Fruit fly (Drosophila melanogaster): ENCODE data around the gene Usp12-46.

Usp12-46 gene

DNA sequence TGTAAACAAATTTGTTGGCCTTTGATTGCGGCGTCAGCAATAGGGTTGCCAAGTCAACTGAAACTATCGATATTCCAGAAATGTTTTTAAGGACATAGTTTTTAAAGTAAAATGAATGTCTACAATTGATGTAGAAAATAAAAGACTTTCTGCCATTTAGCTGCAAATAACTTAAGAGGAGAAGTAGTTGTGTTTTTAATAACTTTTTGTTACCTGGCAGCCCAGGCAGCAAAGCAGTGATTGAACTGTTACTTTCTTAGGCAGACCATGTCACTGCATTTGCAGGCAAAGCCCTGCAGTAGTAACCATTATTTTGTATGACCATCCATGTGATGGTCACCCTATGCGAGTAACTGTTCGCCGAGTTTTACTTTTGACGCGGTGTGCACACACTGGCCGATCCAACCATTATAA lies at the start of gene Usp12-46, which contains the start of the genes rumi and CG7029 (continued):
- TF ChIP-seq Rfx (GFP tag; IDR thresholded peaks at IDR 0.05) (peak; percentile 89), CG8290 (GFP tag; optimal IDR thresholded peaks at IDR 0.05) (peak; percentile 83), CG8290 (tag; optimal IDR thresholded peaks at IDR 0.05) (peak in 1 of 2 experiments; percentile 86), Pdp1 (GFP tag; optimal IDR thresholded peaks at IDR 0.05) (peak; percentile 82 to 92), CG15514 (GFP tag; optimal IDR thresholded peaks at IDR 0.05) (peak; percentile 73), gt (GFP tag; IDR thresholded peaks at IDR 0.05) (peak; percentile 16; the same call in 1 of the 2 replicates), trem (tag; optimal IDR thresholded peaks at IDR 0.05) (peak; percentile 83), CG4820 (GFP tag; optimal IDR thresholded peaks at IDR 0.05) (peak; percentile 79), crc (GFP tag; optimal IDR thresholded peaks at IDR 0.05) (peak; percentile 74), CG31441 (GFP tag; IDR thresholded peaks at IDR 0.05) (peak; percentile 94), tup (GFP tag; optimal IDR thresholded peaks at IDR 0.05) (peak; percentile 38), gro (GFP tag; optimal IDR thresholded peaks at IDR 0.05) (peak; percentile 91), CkIIα-i1 (GFP tag; IDR thresholded peaks at IDR 0.05) (no peak), Oli (tag; optimal IDR thresholded peaks at IDR 0.05) (peak; percentile 80), Dfd (GFP tag; optimal IDR thresholded peaks at IDR 0.05) (no peak), fru (optimal IDR thresholded peaks at IDR 0.05) (no peak), CG7839 (tag; optimal IDR thresholded peaks at IDR 0.05) (peak; percentile 85), CG6175 (GFP tag; IDR thresholded peaks at IDR 0.05) (peak; percentile 52; the same call in 2 of the 3 replicates), TFAM (GFP tag; optimal IDR thresholded peaks at IDR 0.05) (peak; percentile 49), ato (GFP tag; IDR thresholded peaks at IDR 0.05; ENCODE audit: partially characterized antibody) (peak; percentile 67), salm (tag; optimal IDR thresholded peaks at IDR 0.05) (peak; percentile 69), CG11085 (GFP tag; IDR thresholded peaks at IDR 0.05) (0 out of 2 replicates have a peak, but pooled peaks have one; percentile 29), CG11723 (GFP tag; optimal IDR thresholded peaks at IDR 0.05) (peak; percentile 59), CG5245 (GFP tag; optimal IDR thresholded peaks at IDR 0.05) (peak; percentile 71), CG2202 (tag; optimal IDR thresholded peaks at IDR 0.05) (peak; percentile 66), E2f2 (GFP tag; IDR thresholded peaks at IDR 0.05) (peak; percentile 63), Awh (GFP tag; IDR thresholded peaks at IDR 0.05) (peak; percentile 63), Deaf1 (tag; optimal IDR thresholded peaks at IDR 0.05) (no peak), bab2 (GFP tag; optimal IDR thresholded peaks at IDR 0.05) (peak; percentile 88), ewg (GFP tag; optimal IDR thresholded peaks at IDR 0.05) (peak; percentile 67), Scr (GFP tag; IDR thresholded peaks at IDR 0.05; ENCODE audit: partially characterized antibody) (peak; percentile 81), B-H2 (GFP tag; optimal IDR thresholded peaks at IDR 0.05) (peak; percentile 82), Lim3 (GFP tag; IDR thresholded peaks at IDR 0.05) (peak; percentile 48; the same call in 1 of the 2 replicates), row (GFP tag; IDR thresholded peaks at IDR 0.05) (peak; percentile 97), CG3281 (GFP tag; optimal IDR thresholded peaks at IDR 0.05) (peak; percentile 80), hth (optimal IDR thresholded peaks at IDR 0.05) (no peak), CG6689 (GFP tag; IDR thresholded peaks at IDR 0.05) (peak; percentile 88), CG18476 (GFP tag; optimal IDR thresholded peaks at IDR 0.05) (peak; percentile 81), CG42726 (GFP tag; IDR thresholded peaks at IDR 0.05; ENCODE audit: partially characterized antibody) (peak; percentile 44; the same call in 1 of the 2 replicates), CG3838 (GFP tag; optimal IDR thresholded peaks at IDR 0.05) (peak; percentile 67), CG15479 (GFP tag; optimal IDR thresholded peaks at IDR 0.05) (no peak), wdn (GFP tag; IDR thresholded peaks at IDR 0.05) (peak; percentile 71), lab (GFP tag; optimal IDR thresholded peaks at IDR 0.05) (peak; percentile 90), Sox102F (GFP tag; optimal IDR thresholded peaks at IDR 0.05) (peak; percentile 86), CG17912 (GFP tag; optimal IDR thresholded peaks at IDR 0.05) (peak; percentile 68), Doc3 (GFP tag; IDR thresholded peaks at IDR 0.05; ENCODE audit: partially characterized antibody) (peak; percentile 83), aop (GFP tag; IDR thresholded peaks at IDR 0.05) (peak; percentile 43; the same call in 1 of the 2 replicates), nau (GFP tag; optimal IDR thresholded peaks at IDR 0.05) (no peak), Sox100B (GFP tag; optimal IDR thresholded peaks at IDR 0.05) (no peak), ro (GFP tag; IDR thresholded peaks at IDR 0.05) (no peak), dm (GFP tag; optimal IDR thresholded peaks at IDR 0.05) (peak; percentile 76)

Measured in whole organism, embryonic.